Worm (Caenorhabditis elegans): Measurements from ENCODE around the gene W10G11.2.

The W10G11.2 gene

DNA sequence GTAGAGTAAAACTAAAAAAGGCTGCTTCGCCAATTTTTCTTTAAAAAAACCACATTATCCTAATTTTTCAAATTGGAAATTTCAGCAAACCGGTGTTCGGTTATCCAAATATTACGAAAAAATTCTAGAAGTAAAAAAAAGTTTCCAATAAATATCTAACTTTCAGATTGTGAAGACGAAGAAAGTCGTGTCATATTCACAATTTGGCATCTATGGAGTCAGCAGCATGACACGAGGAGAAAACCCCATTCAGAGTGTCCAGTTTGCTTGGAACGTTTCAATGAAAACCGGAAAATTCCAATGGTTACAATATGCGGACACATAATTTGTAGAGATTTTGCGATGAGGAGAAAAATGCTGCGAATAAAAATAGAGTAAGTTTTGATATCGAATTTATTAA lies 33.9 kb upstream of the W10G11.2 start, which contains the start of gene Y49F6A.12:
Gene Y49F6A.12, plus strand, starts transcription at position 301 of the 400 bp plus-strand sequence.
- TF ChIP-seq ceh-44 (GFP tag; IDR thresholded peaks at IDR 0.05): no peak
- TF ChIP-seq daf-16 (GFP tag; optimal IDR thresholded peaks at IDR 0.05): no peak
- no peak for TF ChIP-seq daf-16 (tag; optimal IDR thresholded peaks at IDR 0.05)
- no peak for TF ChIP-seq unc-62 (GFP tag; optimal IDR thresholded peaks at IDR 0.05 in 1 of 2)
- no peak for TF ChIP-seq unc-62 (tag; optimal IDR thresholded peaks at IDR 0.05)
- TF ChIP-seq spr-3 (GFP tag; optimal IDR thresholded peaks at IDR 0.05): no peak
- TF ChIP-seq hlh-11 (tag; optimal IDR thresholded peaks at IDR 0.05): no peak
- TF ChIP-seq php-3 (GFP tag; IDR thresholded peaks at IDR 0.05): no peak
- no peak for TF ChIP-seq nhr-102 (tag; optimal IDR thresholded peaks at IDR 0.05)
- no peak for TF ChIP-seq nhr-10 (tag; optimal IDR thresholded peaks at IDR 0.05)
- TF ChIP-seq zip-2 (tag; optimal IDR thresholded peaks at IDR 0.05): no peak
- TF ChIP-seq lin-15B (tag; optimal IDR thresholded peaks at IDR 0.05): no peak
- no peak for TF ChIP-seq daf-19 (GFP tag; conservative IDR thresholded peaks at IDR 0.05)
- no peak for TF ChIP-seq ceh-20 (GFP tag; IDR thresholded peaks at IDR 0.05)

DNA sequence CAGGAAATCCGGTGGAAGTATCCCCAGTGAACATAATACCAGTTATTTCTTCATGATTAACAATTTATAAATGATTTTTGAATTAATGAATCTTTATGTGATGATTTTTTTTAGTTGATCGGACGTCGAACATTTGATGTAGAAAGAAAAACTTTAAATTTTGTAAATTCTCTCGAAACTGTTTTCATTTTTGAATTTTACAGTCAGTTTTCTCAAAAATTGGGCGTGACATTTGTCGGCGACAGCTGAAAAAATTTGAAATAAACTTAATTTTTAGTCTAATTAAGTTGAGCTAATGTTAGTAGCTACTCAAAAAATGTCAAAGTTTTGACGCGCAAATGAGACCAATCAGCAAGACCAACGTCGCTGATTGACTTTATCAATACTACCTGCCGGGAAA lies 21.9 kb upstream of the W10G11.2 start, which contains the start of gene srh-60:
Gene srh-60, plus strand, starts transcription at position 301 of the 400 bp plus-strand sequence.
- no peak for TF ChIP-seq nhr-10 (tag; optimal IDR thresholded peaks at IDR 0.05)
- no peak for TF ChIP-seq cey-2 (tag; optimal IDR thresholded peaks at IDR 0.05; ENCODE audit: borderline replicate concordance, insufficient read depth)
- no peak for TF ChIP-seq zip-11 (GFP tag; IDR thresholded peaks at IDR 0.05)
- TF ChIP-seq ceh-20 (GFP tag; IDR thresholded peaks at IDR 0.05): no peak
- TF ChIP-seq daf-8 (GFP tag; IDR thresholded peaks at IDR 0.05): no peak
- no peak for TF ChIP-seq saeg-2 (GFP tag; IDR thresholded peaks at IDR 0.05)
- no peak for TF ChIP-seq pha-4 (GFP tag; IDR thresholded peaks at IDR 0.05)
- TF ChIP-seq pha-4 (tag; optimal IDR thresholded peaks at IDR 0.05): no peak
- no peak for TF ChIP-seq duxl-1 (tag; optimal IDR thresholded peaks at IDR 0.05; ENCODE audit: poor library complexity)
- no peak for TF ChIP-seq nhr-6 (tag; optimal IDR thresholded peaks at IDR 0.05)
- no peak for TF ChIP-seq mes-2 (tag; optimal IDR thresholded peaks at IDR 0.05; ENCODE audit: poor library complexity, severe bottlenecking)
- TF ChIP-seq mxl-3 (GFP tag; optimal IDR thresholded peaks at IDR 0.05): no peak
- TF ChIP-seq nhr-48 (tag; optimal IDR thresholded peaks at IDR 0.05): no peak
- no peak for TF ChIP-seq fkh-10 (GFP tag; optimal IDR thresholded peaks at IDR 0.05)
- no peak for TF ChIP-seq hlh-30 (tag; optimal IDR thresholded peaks at IDR 0.05; ENCODE audit: insufficient read depth)
- TF ChIP-seq ceh-44 (GFP tag; IDR thresholded peaks at IDR 0.05): no peak

DNA sequence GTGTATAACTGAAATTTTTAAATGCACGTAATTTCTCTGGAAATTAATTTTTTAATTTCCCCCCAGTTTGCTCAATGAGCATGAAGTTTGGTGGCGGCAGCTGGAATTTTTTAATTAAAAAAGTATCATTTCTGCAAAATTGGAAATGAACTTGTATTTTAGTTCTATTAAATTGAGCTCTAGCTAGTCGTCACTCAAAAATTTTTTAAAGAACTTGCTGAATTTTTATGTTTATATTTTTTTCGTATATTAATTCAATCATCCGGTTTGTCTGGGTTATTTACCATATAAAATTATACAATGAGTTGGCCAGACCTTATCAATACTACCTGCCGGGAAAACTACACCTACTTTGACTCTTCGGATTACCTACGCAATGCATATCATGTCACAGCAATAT lies 20.3 kb upstream of the W10G11.2 start, which contains the start of gene srh-59:
Gene srh-59, plus strand, starts transcription at position 301 of the 400 bp plus-strand sequence.
- TF ChIP-seq unc-62 (GFP tag; optimal IDR thresholded peaks at IDR 0.05 in 1 of 2) (peak in 1 of 2 experiments; percentile 9), unc-62 (tag; optimal IDR thresholded peaks at IDR 0.05) (no peak), lin-29 (GFP tag; IDR thresholded peaks at IDR 0.05) (no peak)

DNA sequence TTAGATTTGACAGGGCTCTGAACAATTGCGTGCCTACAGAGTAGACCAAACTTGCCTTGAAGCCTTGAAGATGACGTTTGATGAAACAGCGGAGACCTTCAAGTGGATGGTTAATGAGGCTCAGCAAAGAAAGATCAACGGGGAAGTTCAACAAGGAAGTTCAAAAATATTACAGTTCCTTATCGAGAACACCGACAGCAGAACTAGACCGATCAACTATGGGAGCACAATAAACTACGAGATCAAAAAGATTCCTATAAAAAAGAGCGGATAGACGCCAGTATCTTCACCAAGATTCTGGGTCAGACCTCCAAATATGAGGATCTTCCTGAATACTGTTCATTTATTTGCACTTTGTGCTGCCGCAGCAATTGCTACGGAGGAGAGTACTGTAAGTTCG lies 18.3 kb upstream of the W10G11.2 start, which contains the start of gene clec-134:
Gene clec-134, plus strand, starts transcription at position 301 of the 400 bp plus-strand sequence.
- TF ChIP-seq lin-15B (tag; optimal IDR thresholded peaks at IDR 0.05): no peak
- peak; percentile 35 for TF ChIP-seq aha-1 (tag)

DNA sequence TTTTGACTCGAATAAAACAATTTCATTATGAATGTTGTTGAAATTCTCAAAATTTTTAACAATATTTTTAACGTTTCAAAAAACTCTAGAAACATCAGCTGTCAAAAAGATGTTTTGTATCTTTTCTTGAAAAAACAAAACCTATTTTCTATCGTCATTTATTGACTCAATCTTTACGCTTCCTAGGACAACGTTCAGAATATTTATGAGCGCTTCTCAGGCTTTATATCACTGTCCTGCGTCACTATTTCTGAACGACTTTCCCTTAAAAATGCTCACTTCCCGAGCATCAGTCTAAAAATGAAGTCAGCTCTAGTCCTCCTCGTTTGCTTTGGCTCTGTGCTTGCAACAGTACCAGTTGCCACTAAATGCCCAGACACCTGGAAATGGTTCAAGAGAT lies 16.7 kb upstream of the W10G11.2 start, which contains the start of gene clec-133:
Gene clec-133, plus strand, starts transcription at position 301 of the 400 bp plus-strand sequence.
- no peak for TF ChIP-seq F37D6.2 (tag; optimal IDR thresholded peaks at IDR 0.05)

DNA sequence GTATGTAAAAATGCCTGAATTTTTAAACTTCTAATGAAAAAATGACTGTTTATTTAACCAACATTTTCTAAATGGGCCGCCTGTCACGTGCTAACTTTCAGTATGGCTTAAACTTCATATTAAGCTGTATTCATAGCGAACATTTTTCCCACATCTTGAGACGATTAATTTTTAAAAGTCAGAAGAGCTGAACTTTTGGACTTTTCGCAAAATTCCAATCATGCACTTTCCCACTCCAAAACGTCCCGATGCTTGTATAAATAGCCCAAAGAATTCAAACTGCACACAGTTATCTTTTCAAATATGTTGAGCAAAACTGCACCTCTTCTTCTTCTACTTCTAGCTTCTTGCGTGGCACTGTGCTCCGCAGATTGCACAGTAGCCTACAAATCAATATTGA lies 15.3 kb upstream of the W10G11.2 start, which contains the start of gene clec-132:
Gene clec-132, plus strand, starts transcription at position 301 of the 400 bp plus-strand sequence.
- TF ChIP-seq unc-39 (tag; optimal IDR thresholded peaks at IDR 0.05) (no peak), aha-1 (tag) (no peak), daf-19 (GFP tag; conservative IDR thresholded peaks at IDR 0.05) (no peak), pqm-1 (tag; optimal IDR thresholded peaks at IDR 0.05) (no peak), tra-1 (GFP tag; IDR thresholded peaks at IDR 0.05) (no peak), zfp-3 (GFP tag; conservative IDR thresholded peaks at IDR 0.05) (no peak), ces-1 (GFP tag; optimal IDR thresholded peaks at IDR 0.05) (no peak), pha-4 (GFP tag; IDR thresholded peaks at IDR 0.05) (no peak), pha-4 (tag; optimal IDR thresholded peaks at IDR 0.05) (no peak), nhr-10 (tag; optimal IDR thresholded peaks at IDR 0.05) (no peak), zfp-2 (tag; optimal IDR thresholded peaks at IDR 0.05) (no peak), php-3 (GFP tag; IDR thresholded peaks at IDR 0.05) (no peak), ama-1 (optimal IDR thresholded peaks at IDR 0.05) (no peak), F26F4.8 (GFP tag; conservative IDR thresholded peaks at IDR 0.05) (no peak), mdl-1 (tag; optimal IDR thresholded peaks at IDR 0.05) (no peak), cey-2 (tag; optimal IDR thresholded peaks at IDR 0.05; ENCODE audit: borderline replicate concordance, insufficient read depth) (no peak), nhr-76 (tag; optimal IDR thresholded peaks at IDR 0.05) (no peak), dmd-9 (GFP tag; IDR thresholded peaks at IDR 0.05) (no peak), hmg-1.1 (GFP tag; IDR thresholded peaks at IDR 0.05) (no peak)

All from whole organism, L4 larva.